Worm (Caenorhabditis elegans) whole organism, young adult: Measurements from ENCODE around the gene C45G9.11.

Experiments
- B0336.3 ChIP-seq: fragments of 200-800 bp; sonication (Bioruptor generic); IDR thresholded peaks from 2 replicates; pipeline ENCODE4 v1.3.6; 2022; ENCODE audit warnings: missing genetic modification characterization, missing compliant biosample characterization
- F52B5.7 ChIP-seq: sonication (generic microtip); optimal IDR thresholded peaks from 2 replicates; lab custom pipeline; 2016; ENCODE audit warnings: mild to moderate bottlenecking, missing genetic modification characterization, missing compliant biosample characterization
- lsl-1 ChIP-seq: fragments of 200-800 bp; sonication (Bioruptor generic); optimal IDR thresholded peaks from 2 replicates; lab custom pipeline; 2018; ENCODE audit warnings: mild to moderate bottlenecking, missing genetic modification characterization, moderate library complexity, missing compliant biosample characterization
- nhr-90 ChIP-seq: sonication (generic microtip); optimal IDR thresholded peaks from 2 replicates; lab custom pipeline; 2016; ENCODE audit warnings: missing genotype, mild to moderate bottlenecking, missing genetic modification characterization, missing compliant biosample characterization

- no peak for TF ChIP-seq nhr-90
- TF ChIP-seq B0336.3 (GFP tag; lab: Robert Waterston, UW), result no peak
- TF ChIP-seq F52B5.7 (tag; lab: Kevin White, UChicago), result no peak
- peak; percentile 3 for TF ChIP-seq lsl-1 (GFP tag; lab: Kevin White, UChicago)
Measured at ce11 chrIII:5102616-5103015, 34.1 kb upstream of the C45G9.11 start, which contains the start of gene F54D8.6.
